Worm (Caenorhabditis elegans) whole organism, late embryonic: ENCODE measurements around the gene B0244.10.

ENCODE experiments used
- ceh-45 ChIP-seq: fragments of 200-800 bp; sonication (Bioruptor generic); IDR thresholded peaks from 2 replicates; pipeline ENCODE4 v1.3.6; 2022; ENCODE audit warnings: missing genetic modification reagents, missing genetic modification characterization, missing compliant biosample characterization
- ceh-9 ChIP-seq: sonication (generic microtip); optimal IDR thresholded peaks from 2 replicates; lab custom pipeline; 2016; ENCODE audit warnings: mild to moderate bottlenecking, missing genetic modification characterization, inconsistent platforms, missing compliant biosample characterization
- che-1 ChIP-seq: sonication (generic microtip); optimal IDR thresholded peaks from 2 replicates; lab custom pipeline; 2016; ENCODE audit warnings: mild to moderate bottlenecking, missing genetic modification characterization, missing compliant biosample characterization
- dmd-4 ChIP-seq: sonication (generic microtip); optimal IDR thresholded peaks from 2 replicates; lab custom pipeline; 2016; ENCODE audit warnings: borderline replicate concordance, missing genetic modification characterization, missing compliant biosample characterization
- hlh-6 ChIP-seq: sonication (generic microtip); optimal IDR thresholded peaks from 2 replicates; lab custom pipeline; 2016; ENCODE audit warnings: missing genotype, missing genetic modification characterization, missing compliant biosample characterization
- hlh-8 ChIP-seq: sonication (generic microtip); optimal IDR thresholded peaks from 2 replicates; lab custom pipeline; 2016; ENCODE audit warnings: missing genotype, missing genetic modification characterization, missing compliant biosample characterization
- lin-11 ChIP-seq: fragments of 200-800 bp; sonication (Bioruptor generic); optimal IDR thresholded peaks from 2 replicates; lab custom pipeline; 2018; ENCODE audit warnings: mild to moderate bottlenecking, missing genetic modification characterization, missing compliant biosample characterization
- pha-2 ChIP-seq: sonication (generic microtip); optimal IDR thresholded peaks from 2 replicates; lab custom pipeline; 2017; ENCODE audit warnings: mild to moderate bottlenecking, missing genetic modification characterization, missing compliant biosample characterization
- sox-4 ChIP-seq: sonication (generic microtip); optimal IDR thresholded peaks from 2 replicates; lab custom pipeline; 2017; ENCODE audit warnings: mild to moderate bottlenecking, missing genetic modification characterization, inconsistent platforms, missing compliant biosample characterization
- tbx-2 ChIP-seq: sonication (generic microtip); optimal IDR thresholded peaks from 2 replicates; lab custom pipeline; 2016; ENCODE audit warnings: missing genetic modification characterization, missing compliant biosample characterization
- unc-42 ChIP-seq: sonication (generic microtip); optimal IDR thresholded peaks from 2 replicates; lab custom pipeline; 2016; ENCODE audit warnings: missing genotype, missing genetic modification characterization, missing compliant biosample characterization

DNA sequence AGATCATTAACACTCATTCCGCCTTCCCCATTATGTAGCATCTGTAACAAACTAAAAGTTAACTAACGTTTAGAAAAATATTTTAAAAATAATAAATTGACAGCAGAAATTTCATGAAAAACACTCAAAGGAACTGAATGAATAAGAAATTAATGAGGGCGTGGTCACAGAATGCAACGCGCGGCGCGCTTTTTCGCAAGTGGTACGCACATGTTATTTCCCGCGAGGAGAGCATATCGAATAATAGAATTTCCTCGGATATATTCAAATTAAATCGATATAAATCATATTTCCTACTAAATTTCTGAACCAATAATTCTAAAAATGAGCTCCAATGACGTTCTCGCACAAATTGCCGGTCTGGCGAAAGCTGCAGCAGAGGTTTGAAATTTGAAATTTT, 42.3 kb upstream of the B0244.10 start, which contains the start of the genes abi-1 and arle-14:
- TF ChIP-seq ceh-45 (GFP tag; lab: Robert Waterston, UW): no peak
- TF ChIP-seq hlh-8 (tag; lab: Kevin White, UChicago): no peak
- TF ChIP-seq lin-11 (tag; lab: Kevin White, UChicago): no peak
- TF ChIP-seq dmd-4 (tag; lab: Kevin White, UChicago): no peak
- peak; percentile 54 for TF ChIP-seq unc-42
- no peak for TF ChIP-seq ceh-9 (tag; lab: Kevin White, UChicago)
- no peak for TF ChIP-seq hlh-6 (tag; lab: Kevin White, UChicago)
- no peak for TF ChIP-seq che-1
- no peak for TF ChIP-seq tbx-2 (tag; lab: Kevin White, UChicago)
- no peak for TF ChIP-seq pha-2
- no peak for TF ChIP-seq sox-4 (tag; lab: Kevin White, UChicago)
